Fruit fly (Drosophila melanogaster): ENCODE data around the gene CG15864.

CG15864 gene

DNA sequence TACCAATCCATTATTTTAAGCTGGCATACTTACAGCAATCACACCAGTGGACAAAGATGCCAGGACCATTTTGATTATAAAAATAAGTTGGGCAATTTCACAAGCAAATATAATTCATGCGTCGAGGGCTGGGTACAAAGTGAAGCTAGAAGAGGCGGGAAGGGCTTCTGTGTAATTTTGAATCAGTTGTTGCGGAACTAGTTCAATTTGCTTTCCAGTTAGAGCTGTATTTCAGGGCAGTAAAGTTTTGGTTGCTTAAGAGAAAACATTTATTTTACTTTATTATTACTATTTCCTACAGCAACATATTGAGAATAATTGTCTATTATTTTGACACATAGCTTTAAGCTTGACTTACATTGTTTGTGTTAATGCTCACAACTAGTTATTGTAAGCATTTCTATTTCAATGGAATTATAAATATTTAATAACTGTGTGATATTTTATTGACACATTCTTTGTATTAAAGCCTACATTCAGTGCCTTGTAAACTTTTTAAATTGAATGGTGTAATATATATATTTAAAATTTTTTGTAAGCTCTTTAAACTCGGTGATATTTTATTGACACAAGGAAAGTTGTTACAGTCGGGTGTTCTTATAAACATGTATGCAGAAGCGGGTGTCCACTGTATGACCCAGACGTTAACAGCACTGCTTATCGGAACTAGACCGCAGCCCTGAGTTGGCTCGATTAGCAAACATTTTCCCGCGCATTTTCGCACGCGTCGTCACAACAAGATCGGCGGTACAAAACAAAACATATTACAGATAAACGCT lies 16.3 kb downstream of the CG15864 start, which contains the start of the genes RPA1 and Mcm2 (continued):
- TF ChIP-seq corto (GFP tag; optimal IDR thresholded peaks at IDR 0.05) = no peak
- TF ChIP-seq Hey (tag; optimal IDR thresholded peaks at IDR 0.05) = no peak
- TF ChIP-seq ken (GFP tag; IDR thresholded peaks at IDR 0.05) = peak; percentile 78
- TF ChIP-seq HmgD (GFP tag; optimal IDR thresholded peaks at IDR 0.05) = no peak
- no peak for TF ChIP-seq CG10565 (GFP tag; optimal IDR thresholded peaks at IDR 0.05)
- TF ChIP-seq aop (GFP tag; IDR thresholded peaks at IDR 0.05) = peak; percentile 67; the same call in 1 of the 2 replicates
- TF ChIP-seq CG1529 (GFP tag; optimal IDR thresholded peaks at IDR 0.05) = peak; percentile 35
- no peak for TF ChIP-seq Trl (optimal IDR thresholded peaks at IDR 0.05)
- peak; percentile 64 for TF ChIP-seq Trl (GFP tag; optimal IDR thresholded peaks at IDR 0.05)
- no peak for TF ChIP-seq CG15011 (GFP tag; optimal IDR thresholded peaks at IDR 0.05)
- peak; percentile 72 for TF ChIP-seq CG15696 (tag; optimal IDR thresholded peaks at IDR 0.05)
- TF ChIP-seq Sry-β (GFP tag; optimal IDR thresholded peaks at IDR 0.05) = peak; percentile 30
- TF ChIP-seq HLHmδ (GFP tag; optimal IDR thresholded peaks at IDR 0.05) = peak; percentile 43
- no peak for TF ChIP-seq Asciz (GFP tag; optimal IDR thresholded peaks at IDR 0.05)
- peak; percentile 10; the same call in 1 of the 3 replicates for TF ChIP-seq Opbp (GFP tag; IDR thresholded peaks at IDR 0.05; ENCODE audit: partially characterized antibody)
- TF ChIP-seq NFAT (GFP tag; IDR thresholded peaks at IDR 0.05) = peak; percentile 93
- peak; percentile 82 for TF ChIP-seq NfI (GFP tag; optimal IDR thresholded peaks at IDR 0.05)
- peak; percentile 38; the same call in 1 of the 2 replicates for TF ChIP-seq dimm (GFP tag; IDR thresholded peaks at IDR 0.05)
- TF ChIP-seq CG9609 (GFP tag; optimal IDR thresholded peaks at IDR 0.05) = peak; percentile 67
- peak; percentile 33 for TF ChIP-seq CG8359 (GFP tag; optimal IDR thresholded peaks at IDR 0.05; ENCODE audit: borderline replicate concordance)
- peak; percentile 35 for TF ChIP-seq CG1024 (GFP tag; IDR thresholded peaks at IDR 0.05)
- peak; percentile 77 for TF ChIP-seq CG9437 (GFP tag; optimal IDR thresholded peaks at IDR 0.05)
- peak; percentile 88 for TF ChIP-seq CG12659 (GFP tag; optimal IDR thresholded peaks at IDR 0.05)
- TF ChIP-seq scrt (GFP tag; optimal IDR thresholded peaks at IDR 0.05) = peak; percentile 55
- peak; percentile 33 for TF ChIP-seq tup (GFP tag; optimal IDR thresholded peaks at IDR 0.05)
- no peak for TF ChIP-seq CG14965 (GFP tag; optimal IDR thresholded peaks at IDR 0.05; ENCODE audit: borderline replicate concordance)
- peak; percentile 35; the same call in 1 of the 2 replicates for TF ChIP-seq CG5953 (GFP tag; IDR thresholded peaks at IDR 0.05)
- peak; percentile 65 for TF ChIP-seq CG4404 (GFP tag; IDR thresholded peaks at IDR 0.05)
- TF ChIP-seq CG2202 (tag; optimal IDR thresholded peaks at IDR 0.05) = peak; percentile 22
- peak; percentile 80 for TF ChIP-seq phol (tag; optimal IDR thresholded peaks at IDR 0.05)
- TF ChIP-seq prd (optimal IDR thresholded peaks at IDR 0.05) = no peak
- TF ChIP-seq prd (GFP tag; IDR thresholded peaks at IDR 0.05) = peak; percentile 88
- TF ChIP-seq Atf3 (GFP tag; optimal IDR thresholded peaks at IDR 0.05) = no peak
- no peak for TF ChIP-seq CG7745 (tag; optimal IDR thresholded peaks at IDR 0.05)
- TF ChIP-seq CG11247 (GFP tag; IDR thresholded peaks at IDR 0.05) = peak; percentile 74
- no peak for TF ChIP-seq Camta (GFP tag; optimal IDR thresholded peaks at IDR 0.05)
- peak; percentile 41 for TF ChIP-seq Spps (tag; optimal IDR thresholded peaks at IDR 0.05)
- no peak for TF ChIP-seq chinmo (GFP tag; IDR thresholded peaks at IDR 0.05; ENCODE audit: partially characterized antibody)
- TF ChIP-seq vvl (GFP tag; IDR thresholded peaks at IDR 0.05) = peak; percentile 78
- TF ChIP-seq CG1233 (GFP tag; optimal IDR thresholded peaks at IDR 0.05) = peak; percentile 73
- peak; percentile 75 for TF ChIP-seq CG7556 (GFP tag; optimal IDR thresholded peaks at IDR 0.05)
- no peak for TF ChIP-seq dmrt99B (tag; optimal IDR thresholded peaks at IDR 0.05)
- no peak for TF ChIP-seq CG7271 (tag; optimal IDR thresholded peaks at IDR 0.05)
- TF ChIP-seq GATAe (GFP tag; conservative IDR thresholded peaks at IDR 0.05) = peak; percentile 33
- peak; percentile 37; the same call in 1 of the 2 replicates for TF ChIP-seq Awh (GFP tag; IDR thresholded peaks at IDR 0.05)
- no peak for TF ChIP-seq pita (GFP tag; optimal IDR thresholded peaks at IDR 0.05)
- peak; percentile 81 for TF ChIP-seq CG12391 (tag; optimal IDR thresholded peaks at IDR 0.05)
- TF ChIP-seq ham (GFP tag; IDR thresholded peaks at IDR 0.05) = no peak
- TF ChIP-seq CG11560 (tag; IDR thresholded peaks at IDR 0.05) = peak; percentile 53; the same call in 1 of the 3 replicates
